Worm (Caenorhabditis elegans): ENCODE measurements around the gene R05D8.11.

DNA sequence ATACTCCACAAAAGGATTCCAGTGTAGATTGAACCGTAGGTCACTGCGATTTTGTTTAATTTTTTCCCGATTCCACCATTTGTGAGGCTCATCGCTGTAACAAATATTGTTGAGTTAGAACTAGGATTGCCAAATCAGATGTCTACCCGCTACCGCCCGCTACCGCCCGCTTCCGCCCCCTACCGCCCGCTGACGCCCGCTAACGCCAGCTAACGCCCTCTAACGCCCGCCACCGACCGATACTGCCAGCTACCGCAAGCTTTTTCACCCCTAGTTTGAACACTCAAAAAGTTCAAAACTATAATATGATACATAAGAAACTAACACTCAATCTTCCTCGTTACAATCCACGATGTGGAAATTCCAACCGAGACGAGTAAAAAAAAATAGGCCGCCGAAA, 22.2 kb downstream of the R05D8.11 start:
- TF ChIP-seq chd-7 (tag; optimal IDR thresholded peaks at IDR 0.05) = no peak
- no peak for TF ChIP-seq F57C9.4 (tag; optimal IDR thresholded peaks at IDR 0.05)
- no peak for TF ChIP-seq snpc-4 (GFP tag; optimal IDR thresholded peaks at IDR 0.05)
- TF ChIP-seq snpc-4 (tag; optimal IDR thresholded peaks at IDR 0.05) = no peak
- no peak for TF ChIP-seq somi-1 (GFP tag; optimal IDR thresholded peaks at IDR 0.05)
- TF ChIP-seq lag-1 (GFP tag; IDR thresholded peaks at IDR 0.05) = no peak
- no peak for TF ChIP-seq unc-62 (GFP tag; optimal IDR thresholded peaks at IDR 0.05)
- no peak for TF ChIP-seq madf-3 (GFP tag; IDR thresholded peaks at IDR 0.05)
- no peak for TF ChIP-seq pha-4 (tag; optimal IDR thresholded peaks at IDR 0.05)
- no peak for TF ChIP-seq ceh-58 (GFP tag; IDR thresholded peaks at IDR 0.05)

Measured in whole organism, young adult.